Fruit fly (Drosophila melanogaster): ENCODE results near the gene GluRIIB.

The GluRIIB gene

DNA sequence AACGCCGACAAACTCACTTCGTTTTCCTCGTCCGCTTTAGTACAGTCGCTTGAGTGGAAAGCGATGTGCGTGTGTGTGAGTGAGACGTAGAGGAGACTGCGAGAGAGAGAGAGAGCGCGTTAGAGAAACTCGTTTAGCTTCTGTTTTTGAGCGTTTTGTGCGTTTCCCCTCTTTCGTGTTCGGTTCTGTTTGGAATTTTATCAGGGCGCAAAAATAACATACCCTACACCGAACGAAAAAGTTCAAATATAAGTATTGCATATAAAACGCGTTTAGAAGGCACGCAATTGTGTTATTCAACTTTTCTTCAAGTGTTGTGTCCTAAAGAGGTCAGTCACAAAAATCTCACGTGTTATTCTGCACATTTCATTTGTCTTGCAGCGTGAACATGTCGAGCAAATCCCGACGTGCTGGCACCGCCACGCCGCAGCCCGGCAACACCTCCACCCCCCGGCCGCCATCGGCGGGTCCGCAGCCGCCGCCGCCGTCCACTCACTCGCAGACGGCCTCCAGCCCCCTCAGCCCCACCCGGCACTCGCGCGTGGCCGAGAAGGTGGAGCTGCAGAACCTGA, 16.1 kb upstream of the GluRIIB start:
- peak; percentile 20 for TF ChIP-seq CG17801 (GFP tag; optimal IDR thresholded peaks at IDR 0.05; ENCODE audit: partially characterized antibody)

DNA sequence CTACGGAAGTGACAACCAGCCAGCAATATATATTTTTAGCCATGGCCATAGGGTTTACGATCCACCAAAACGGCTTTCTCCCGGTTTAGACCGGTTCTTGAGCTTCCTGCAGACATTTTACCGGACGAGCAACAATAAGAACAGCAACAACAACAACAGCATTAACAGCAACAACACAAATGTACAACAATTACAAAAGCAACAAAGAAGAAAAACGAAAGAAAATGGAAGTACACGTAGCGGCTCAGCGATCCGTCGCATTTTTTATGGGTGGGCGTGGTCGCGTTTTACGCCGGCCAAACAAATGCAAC, 13.0 kb upstream of the GluRIIB start:
- TF ChIP-seq CG17801 (GFP tag; optimal IDR thresholded peaks at IDR 0.05; ENCODE audit: partially characterized antibody) = no peak

DNA sequence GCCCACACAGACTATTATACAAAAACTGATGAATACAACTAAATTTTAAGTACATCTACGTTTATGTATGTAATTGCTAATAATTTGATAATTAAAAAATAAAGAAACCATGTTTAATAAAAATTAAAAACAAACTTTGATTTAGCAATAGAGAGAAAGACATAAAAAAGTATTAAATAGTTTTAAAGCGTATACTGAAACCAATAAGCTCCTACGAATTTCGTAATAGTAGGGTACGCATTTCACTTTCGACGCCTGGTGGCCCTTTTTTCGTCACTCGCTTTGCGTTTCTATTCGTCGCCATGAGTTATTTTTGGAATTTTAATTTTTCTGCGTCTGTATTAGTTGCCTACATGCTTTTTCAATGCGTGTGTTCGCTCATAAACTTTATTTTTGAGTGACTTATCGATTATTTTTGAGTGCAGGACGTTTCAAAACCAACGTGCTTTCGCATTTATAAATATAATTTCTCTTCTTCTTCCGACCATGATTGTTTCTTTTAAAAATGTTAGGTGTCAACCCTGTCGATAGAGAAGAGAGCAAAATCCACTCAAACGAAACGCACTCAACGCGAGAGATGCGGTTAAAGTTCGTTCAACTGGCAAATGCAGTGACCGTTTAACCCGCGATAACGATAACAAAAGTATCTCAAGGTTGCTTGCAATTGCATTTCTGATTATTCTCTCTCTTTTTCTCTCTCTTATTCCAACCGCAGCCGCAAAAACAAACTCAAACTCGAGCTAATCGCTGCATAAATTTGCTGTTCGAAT, 12.4 kb upstream of the GluRIIB start, which contains the start of gene Oscillin:
Oscillin (plus strand) TSS at position 569 of the 770 bp plus-strand sequence.
- peak; percentile 53 for TF ChIP-seq CG17801 (GFP tag; optimal IDR thresholded peaks at IDR 0.05; ENCODE audit: partially characterized antibody)

DNA sequence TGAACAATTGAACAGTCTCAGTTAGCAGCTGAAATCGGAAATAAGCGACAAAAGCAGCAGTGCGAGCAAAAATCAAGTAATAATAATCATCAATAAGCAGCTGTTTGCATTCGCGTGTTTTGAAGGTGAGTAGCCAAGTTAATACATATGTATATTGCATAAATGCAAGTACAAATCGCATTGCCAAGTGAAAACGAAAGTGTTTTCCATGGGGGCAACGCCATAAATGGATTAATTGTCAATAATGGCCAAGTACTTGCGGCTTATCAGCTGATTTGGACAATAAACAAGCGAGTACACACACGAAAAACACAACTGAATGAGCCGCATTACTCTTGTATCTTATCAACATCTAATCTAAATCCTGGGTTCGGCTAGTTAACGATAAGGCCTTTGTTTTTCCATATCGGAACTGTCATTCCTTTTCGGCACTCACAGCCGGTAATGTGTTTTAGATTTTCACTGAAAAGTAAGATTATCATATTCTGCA, 11.8 kb upstream of the GluRIIB start:
- peak; percentile 37 for TF ChIP-seq CG17801 (GFP tag; optimal IDR thresholded peaks at IDR 0.05; ENCODE audit: partially characterized antibody)

- TF ChIP-seq CG17801 (GFP tag; optimal IDR thresholded peaks at IDR 0.05; ENCODE audit: partially characterized antibody) = no peak
Observed at dm6 chr2L:5550735-5551134, 8.4 kb upstream of the GluRIIB start, which contains the start of gene CG14014. Gene CG14014, minus strand, starts transcription at chr2L:5550835.

dm6 chr2L:5551538-5551937, 7.6 kb upstream of the GluRIIB start, which contains the start of gene CG18269:
Gene CG18269, plus strand, starts transcription at chr2L:5551838.
- TF ChIP-seq CG17801 (GFP tag; optimal IDR thresholded peaks at IDR 0.05; ENCODE audit: partially characterized antibody) = no peak

dm6 chr2L:5553750-5554149, 5.4 kb upstream of the GluRIIB start, which contains the start of the genes CG14013 and CG14017:
Gene CG14013, minus strand, starts transcription at chr2L:5553850.
Gene CG14017, plus strand, starts transcription at chr2L:5553897.
- no peak for TF ChIP-seq CG17801 (GFP tag; optimal IDR thresholded peaks at IDR 0.05; ENCODE audit: partially characterized antibody)

dm6 chr2L:5554818-5555217, 4.3 kb upstream of the GluRIIB start, which contains the start of gene GluRIIA:
Gene GluRIIA, plus strand, starts transcription at chr2L:5555072.
- no peak for TF ChIP-seq CG17801 (GFP tag; optimal IDR thresholded peaks at IDR 0.05; ENCODE audit: partially characterized antibody)

DNA sequence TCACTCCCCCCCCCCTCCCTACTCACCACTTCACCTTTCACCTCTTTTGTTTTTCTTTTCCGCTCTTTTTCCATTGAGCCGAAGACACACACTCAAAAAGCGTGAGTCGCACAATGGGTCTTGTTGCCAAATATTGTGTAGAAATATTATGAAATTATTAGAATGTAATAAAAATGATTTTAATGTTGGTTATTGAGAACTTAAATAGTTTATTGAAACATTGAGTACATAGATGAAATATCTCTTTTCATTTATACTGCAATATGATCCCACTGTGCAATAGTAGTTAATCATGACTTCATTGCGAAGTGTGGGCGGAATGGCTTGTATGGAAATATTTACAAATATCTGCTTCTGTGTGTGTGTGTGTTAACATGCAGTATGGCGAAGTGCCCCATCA, 8.0 kb downstream of the GluRIIB start:
- TF ChIP-seq CG17801 (GFP tag; optimal IDR thresholded peaks at IDR 0.05; ENCODE audit: partially characterized antibody) = no peak

- TF ChIP-seq CG17801 (GFP tag; optimal IDR thresholded peaks at IDR 0.05; ENCODE audit: partially characterized antibody) = no peak
Observed at dm6 chr2L:5569503-5569902, 10.4 kb downstream of the GluRIIB start.

DNA sequence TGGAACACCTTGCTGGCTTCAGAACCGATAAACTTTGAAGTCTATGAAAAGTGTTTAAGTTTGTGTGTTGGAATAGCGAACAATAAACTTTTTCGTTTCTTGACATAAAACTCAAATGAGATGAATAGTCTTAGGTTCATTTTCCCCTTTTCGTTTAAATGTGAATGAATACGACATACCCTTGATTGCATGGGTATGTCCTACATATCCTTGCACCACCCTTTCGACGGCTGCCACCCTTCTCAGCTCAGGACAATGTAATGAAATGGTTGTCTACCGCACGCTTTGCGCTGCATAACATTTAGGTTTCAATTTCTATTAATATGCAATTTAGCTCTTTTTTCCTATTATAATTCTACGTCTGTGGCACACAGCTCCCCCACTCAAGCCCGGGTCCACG, 21.9 kb downstream of the GluRIIB start, which contains the start of gene CG14011:
CG14011 (minus strand) TSS at position 101 of the 400 bp plus-strand sequence.
- TF ChIP-seq CG17801 (GFP tag; optimal IDR thresholded peaks at IDR 0.05; ENCODE audit: partially characterized antibody) = no peak

DNA sequence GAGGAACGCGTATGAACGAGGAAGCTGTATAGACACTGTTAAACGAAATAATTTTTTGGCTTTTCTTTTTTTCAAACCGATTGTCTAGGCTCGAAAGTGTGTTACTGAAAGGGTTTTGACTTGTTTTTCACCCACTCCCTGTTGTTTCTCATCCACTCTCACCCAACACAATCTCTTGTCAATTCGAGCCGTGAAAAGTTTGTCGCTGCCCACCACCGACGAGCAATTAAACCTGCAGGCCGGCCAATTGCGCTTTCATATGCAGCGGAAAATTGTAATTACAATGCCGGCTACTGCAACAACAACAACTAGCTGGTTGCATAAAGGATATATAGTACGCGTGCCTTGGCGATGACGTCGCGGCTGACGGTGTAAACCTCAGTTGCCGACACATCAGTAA, 29.2 kb downstream of the GluRIIB start, which contains the start of gene CG7251:
CG7251 (minus strand) TSS at position 101 of the 400 bp plus-strand sequence.
- no peak for TF ChIP-seq CG17801 (GFP tag; optimal IDR thresholded peaks at IDR 0.05; ENCODE audit: partially characterized antibody)

dm6 chr2L:5593839-5594238, 34.7 kb downstream of the GluRIIB start:
- TF ChIP-seq CG17801 (GFP tag; optimal IDR thresholded peaks at IDR 0.05; ENCODE audit: partially characterized antibody) = no peak

- TF ChIP-seq CG17801 (GFP tag; optimal IDR thresholded peaks at IDR 0.05; ENCODE audit: partially characterized antibody) = no peak
Observed at dm6 chr2L:5596533-5596932, 37.4 kb downstream of the GluRIIB start, which contains the start of gene CG18266. Gene CG18266, plus strand, starts transcription at chr2L:5596833.

DNA sequence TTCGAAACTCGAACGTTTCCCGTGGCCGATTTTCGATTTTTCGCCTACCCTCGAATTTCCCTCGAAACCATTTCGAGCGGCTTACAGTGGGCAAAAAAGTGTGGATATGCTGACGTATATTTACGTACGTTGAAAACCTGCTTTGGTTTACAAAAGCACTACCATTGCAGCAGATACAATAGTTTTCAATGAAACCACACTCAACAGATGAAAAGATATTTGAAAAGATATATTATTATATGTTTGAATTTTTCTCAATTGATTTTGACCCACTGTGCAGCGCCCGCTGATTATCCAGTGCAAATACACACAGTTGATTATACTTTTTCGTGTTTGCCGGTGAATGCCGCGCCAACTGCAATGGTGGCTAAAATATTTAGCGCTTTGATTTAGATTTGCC, 51.0 kb downstream of the GluRIIB start:
- TF ChIP-seq CG17801 (GFP tag; optimal IDR thresholded peaks at IDR 0.05; ENCODE audit: partially characterized antibody) = no peak

- no peak for TF ChIP-seq CG17801 (GFP tag; optimal IDR thresholded peaks at IDR 0.05; ENCODE audit: partially characterized antibody)
Observed at dm6 chr2L:5610629-5611028, 51.5 kb downstream of the GluRIIB start.
